Worm (Caenorhabditis elegans): Measurements from ENCODE around the gene C03A3.1.

ce11 chrX:11249392-11249791 lies 7.8 kb upstream of the C03A3.1 start:
- TF ChIP-seq aly-2 (tag; optimal IDR thresholded peaks at IDR 0.05) = no peak
- no peak for TF ChIP-seq zag-1 (tag; optimal IDR thresholded peaks at IDR 0.05)
- no peak for TF ChIP-seq nhr-77 (tag; optimal IDR thresholded peaks at IDR 0.05)
- no peak for TF ChIP-seq peb-1 (tag; optimal IDR thresholded peaks at IDR 0.05)
- TF ChIP-seq unc-39 (tag; optimal IDR thresholded peaks at IDR 0.05) = no peak
- TF ChIP-seq nhr-21 (tag; optimal IDR thresholded peaks at IDR 0.05) = no peak
- TF ChIP-seq lin-13 (GFP tag; optimal IDR thresholded peaks at IDR 0.05) = no peak
- TF ChIP-seq nhr-237 (tag; optimal IDR thresholded peaks at IDR 0.05) = no peak
- no peak for TF ChIP-seq R02D3.7 (tag; optimal IDR thresholded peaks at IDR 0.05)
- TF ChIP-seq mdl-1 (tag; optimal IDR thresholded peaks at IDR 0.05) = no peak
